Worm (Caenorhabditis elegans) whole organism, L3 larva: ENCODE results near the gene sluh-7.
A peak's percentile ranks its signal among the peaks of the same experiment; 100 is the strongest.

Experiments used
- R02D3.7 ChIP-seq: fragments of 150-350 bp; optimal IDR thresholded peaks from 2 replicates; lab custom pipeline; 2014; ENCODE audit warnings: missing biosample characterization, missing genetic modification characterization
- aly-2 ChIP-seq: fragments of 150-350 bp; optimal IDR thresholded peaks from 2 replicates; lab custom pipeline; 2014; ENCODE audit warnings: missing biosample characterization, missing genetic modification characterization
- ceh-16 ChIP-seq: sonication (generic microtip); optimal IDR thresholded peaks from 2 replicates; lab custom pipeline; 2017; ENCODE audit warnings: missing biosample characterization, missing genetic modification characterization
- ceh-28 ChIP-seq: fragments of 150-350 bp; optimal IDR thresholded peaks from 2 replicates; lab custom pipeline; 2014; ENCODE audit warnings: missing biosample characterization, missing genetic modification reagents, missing genetic modification characterization
- ceh-9 ChIP-seq: sonication (generic microtip); optimal IDR thresholded peaks from 2 replicates; lab custom pipeline; 2018; ENCODE audit warnings: missing biosample characterization, missing genetic modification characterization
- egl-5 ChIP-seq: fragments of 150-350 bp; optimal IDR thresholded peaks from 2 replicates; lab custom pipeline; 2017; ENCODE audit warnings: missing biosample characterization, missing genetic modification reagents, missing genetic modification characterization, inconsistent platforms
- elt-2 ChIP-seq: sonication (generic microtip); optimal IDR thresholded peaks from 2 replicates; lab custom pipeline; 2016; ENCODE audit warnings: missing genetic modification reagents, mild to moderate bottlenecking, missing genetic modification characterization, missing compliant biosample characterization
- eor-1 ChIP-seq, 2 experiments: fragments of 150-350 bp; optimal IDR thresholded peaks; 2 replicates each; lab custom pipeline; 2014 to 2018; ENCODE audit warnings: missing biosample characterization in 2 of 2, missing genetic modification characterization in 2 of 2
- fkh-10 ChIP-seq: sonication (generic microtip); optimal IDR thresholded peaks from 2 replicates; lab custom pipeline; 2017; ENCODE audit warnings: missing biosample characterization, missing genetic modification reagents, missing genetic modification characterization
- fkh-2 ChIP-seq: fragments of 150-350 bp; optimal IDR thresholded peaks from 2 replicates; lab custom pipeline; 2014; ENCODE audit warnings: missing biosample characterization, missing genetic modification reagents, missing genetic modification characterization
- fos-1 ChIP-seq: fragments of 150-350 bp; optimal IDR thresholded peaks from 2 replicates; lab custom pipeline; 2014; ENCODE audit warnings: missing biosample characterization, missing genetic modification characterization
- hmg-11 ChIP-seq: sonication (generic microtip); optimal IDR thresholded peaks from 2 replicates; lab custom pipeline; 2016; ENCODE audit warnings: missing genetic modification characterization, missing compliant biosample characterization
- jun-1 ChIP-seq: fragments of 150-350 bp; optimal IDR thresholded peaks from 2 replicates; lab custom pipeline; 2014; ENCODE audit warnings: missing biosample characterization, missing genetic modification reagents, missing genetic modification characterization
- lin-15B ChIP-seq: fragments of 150-350 bp; optimal IDR thresholded peaks from 2 replicates; lab custom pipeline; 2014; ENCODE audit warnings: missing biosample characterization, missing genetic modification characterization
- lin-39 ChIP-seq: fragments of 150-350 bp; optimal IDR thresholded peaks from 2 replicates; lab custom pipeline; 2018; ENCODE audit warnings: missing biosample characterization, missing genetic modification reagents, missing genetic modification characterization
- lsy-12 ChIP-seq: sonication (generic microtip); optimal IDR thresholded peaks from 2 replicates; lab custom pipeline; 2016; ENCODE audit warnings: mild to moderate bottlenecking, missing genetic modification characterization, missing compliant biosample characterization
- mdl-1 ChIP-seq: fragments of 150-350 bp; optimal IDR thresholded peaks from 2 replicates; lab custom pipeline; 2014; ENCODE audit warnings: missing biosample characterization, missing genetic modification characterization
- nhr-11 ChIP-seq: fragments of 150-350 bp; optimal IDR thresholded peaks from 2 replicates; lab custom pipeline; 2014; ENCODE audit warnings: missing biosample characterization, missing genetic modification characterization
- nhr-12 ChIP-seq: fragments of 150-350 bp; optimal IDR thresholded peaks from 2 replicates; lab custom pipeline; 2014; ENCODE audit warnings: missing biosample characterization, missing genetic modification characterization
- nhr-23 ChIP-seq: fragments of 150-350 bp; optimal IDR thresholded peaks from 2 replicates; lab custom pipeline; 2014; ENCODE audit warnings: missing biosample characterization, missing genetic modification reagents, missing genetic modification characterization
- nhr-237 ChIP-seq: fragments of 150-350 bp; optimal IDR thresholded peaks from 2 replicates; lab custom pipeline; 2014; ENCODE audit warnings: missing biosample characterization, missing genetic modification characterization
- nhr-25 ChIP-seq: sonication (generic microtip); optimal IDR thresholded peaks from 2 replicates; lab custom pipeline; 2017; ENCODE audit warnings: missing biosample characterization, missing genetic modification characterization
- nhr-43 ChIP-seq: sonication (generic microtip); optimal IDR thresholded peaks from 2 replicates; lab custom pipeline; 2016; ENCODE audit warnings: mild to moderate bottlenecking, missing genetic modification characterization, missing compliant biosample characterization; ENCODE audit not compliant: poor library complexity, severe bottlenecking
- nhr-76 ChIP-seq: fragments of 150-350 bp; sonication (generic microtip); optimal IDR thresholded peaks from 5 replicates; lab custom pipeline; 2014; ENCODE audit warnings: missing biosample characterization, missing genetic modification characterization
- nhr-77 ChIP-seq: fragments of 150-350 bp; optimal IDR thresholded peaks from 2 replicates; lab custom pipeline; 2014; ENCODE audit warnings: missing biosample characterization, missing genetic modification characterization
- pha-4 ChIP-seq: fragments of 150-350 bp; optimal IDR thresholded peaks from 2 replicates; lab custom pipeline; 2014; ENCODE audit warnings: missing biosample characterization, missing genetic modification reagents, missing genetic modification characterization
- pqm-1 ChIP-seq: fragments of 150-350 bp; optimal IDR thresholded peaks from 2 replicates; lab custom pipeline; 2017; ENCODE audit warnings: missing biosample characterization, missing genetic modification characterization, inconsistent platforms
- sea-2 ChIP-seq: fragments of 150-350 bp; sonication (generic microtip); optimal IDR thresholded peaks from 4 replicates; lab custom pipeline; 2014; ENCODE audit warnings: missing biosample characterization, missing genetic modification reagents, missing genetic modification characterization
- skn-1 ChIP-seq: fragments of 150-350 bp; optimal IDR thresholded peaks from 2 replicates; lab custom pipeline; 2014; ENCODE audit warnings: missing biosample characterization, missing genetic modification characterization
- snpc-4 ChIP-seq: fragments of 150-350 bp; optimal IDR thresholded peaks from 2 replicates; lab custom pipeline; 2014; ENCODE audit warnings: missing biosample characterization, missing genetic modification characterization
- unc-39 ChIP-seq: sonication (generic microtip); optimal IDR thresholded peaks from 4 replicates; lab custom pipeline; 2017; ENCODE audit warnings: missing biosample characterization, missing genetic modification characterization
- unc-62 ChIP-seq: fragments of 150-350 bp; sonication (generic microtip); optimal IDR thresholded peaks from 4 replicates; lab custom pipeline; 2014; ENCODE audit warnings: missing biosample characterization, missing genetic modification reagents, missing genetic modification characterization
- ztf-11 ChIP-seq: fragments of 150-350 bp; optimal IDR thresholded peaks from 2 replicates; lab custom pipeline; 2014; ENCODE audit warnings: missing biosample characterization, missing genetic modification characterization
- ztf-4 ChIP-seq: fragments of 150-350 bp; optimal IDR thresholded peaks from 2 replicates; lab custom pipeline; 2014; ENCODE audit warnings: missing biosample characterization, missing genetic modification characterization

sluh-7 gene

DNA sequence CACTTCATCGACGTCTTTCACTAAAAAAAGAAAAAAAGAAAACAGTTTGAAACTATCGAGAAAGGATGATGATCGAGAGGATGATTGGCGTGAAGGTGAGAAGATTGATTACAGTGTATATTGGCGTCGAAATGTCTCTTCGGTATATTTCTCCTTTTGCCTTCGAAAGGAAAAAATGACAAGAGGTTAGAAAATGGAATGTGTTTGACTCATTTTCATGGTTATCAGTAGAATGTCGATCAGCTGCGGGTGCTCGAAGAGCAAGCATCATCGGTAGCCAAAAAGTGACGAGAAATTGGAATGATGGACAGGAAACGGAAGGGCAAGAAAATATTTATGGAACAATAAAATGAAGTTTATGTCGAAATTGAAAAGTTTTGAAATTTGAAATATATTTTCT, 21.8 kb downstream of the sluh-7 start:
- no peak for TF ChIP-seq jun-1 (tag; lab: Kevin White, UChicago)
- peak; percentile 35 for TF ChIP-seq elt-2 (tag; lab: Kevin White, UChicago)
- no peak for TF ChIP-seq lsy-12 (tag; lab: Kevin White, UChicago)

DNA sequence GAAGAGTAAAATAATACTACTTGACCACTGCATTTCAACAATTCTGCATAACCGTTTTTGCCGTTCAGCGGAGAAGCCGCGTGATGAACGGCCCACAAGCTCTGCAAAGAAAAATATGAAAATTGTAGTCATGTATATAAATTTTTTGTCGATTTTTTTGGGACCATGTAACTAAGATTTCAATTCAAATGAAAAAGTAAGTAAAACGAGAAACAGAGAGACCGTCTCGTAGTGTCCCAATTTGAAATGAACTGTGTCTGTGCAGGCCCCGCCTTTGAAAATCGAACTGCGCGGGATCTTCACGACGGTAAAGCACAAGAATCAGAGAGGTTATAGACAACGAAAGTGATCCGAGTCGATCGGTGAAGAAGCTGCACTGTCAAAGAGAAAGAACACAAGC, 23.6 kb downstream of the sluh-7 start, which contains the start of gene crm-1:
TSS of gene crm-1 (minus strand) at position 101 of the 400 bp plus-strand sequence.
- no peak for TF ChIP-seq nhr-25 (tag; lab: Kevin White, UChicago)
- TF ChIP-seq R02D3.7 (tag; lab: Kevin White, UChicago) = no peak
- no peak for TF ChIP-seq ceh-9 (tag; lab: Kevin White, UChicago)
- TF ChIP-seq mdl-1 = no peak
- TF ChIP-seq nhr-11 = no peak
- TF ChIP-seq nhr-12 (tag; lab: Kevin White, UChicago) = no peak
- no peak for TF ChIP-seq eor-1 (tag; optimal IDR thresholded peaks at IDR 0.05; lab: Kevin White, UChicago)
- no peak for TF ChIP-seq fkh-2 (tag; lab: Kevin White, UChicago)
- TF ChIP-seq unc-39 = no peak
- TF ChIP-seq skn-1 (tag; lab: Kevin White, UChicago) = no peak
- TF ChIP-seq egl-5 = no peak
- TF ChIP-seq nhr-76 (tag; lab: Kevin White, UChicago) = no peak
- TF ChIP-seq fos-1 = no peak
- no peak for TF ChIP-seq ztf-4 (tag; lab: Kevin White, UChicago)
- TF ChIP-seq nhr-237 = no peak
- no peak for TF ChIP-seq nhr-43 (tag; lab: Kevin White, UChicago)

DNA sequence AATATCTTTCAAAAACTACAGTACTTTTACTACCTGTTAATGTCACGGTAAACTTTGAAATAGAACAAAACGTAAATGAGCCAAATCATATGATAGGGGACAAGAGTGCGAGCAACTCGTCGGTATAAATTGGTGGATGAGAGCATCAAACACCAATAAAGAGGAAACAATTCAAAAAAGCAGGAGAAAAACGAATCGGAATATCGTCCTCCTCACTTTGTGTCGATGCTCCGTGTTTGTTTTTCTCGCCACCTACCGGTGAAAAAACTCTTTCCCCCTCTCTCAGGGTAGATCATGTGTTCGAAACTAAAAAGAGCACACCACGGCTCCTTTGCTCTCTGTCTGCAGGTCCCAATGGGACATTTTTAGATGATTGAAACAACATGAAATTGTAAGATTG, 27.5 kb downstream of the sluh-7 start:
- TF ChIP-seq R02D3.7 (tag; lab: Kevin White, UChicago) (no peak), pha-4 (tag; lab: Kevin White, UChicago) (peak; percentile 74)

DNA sequence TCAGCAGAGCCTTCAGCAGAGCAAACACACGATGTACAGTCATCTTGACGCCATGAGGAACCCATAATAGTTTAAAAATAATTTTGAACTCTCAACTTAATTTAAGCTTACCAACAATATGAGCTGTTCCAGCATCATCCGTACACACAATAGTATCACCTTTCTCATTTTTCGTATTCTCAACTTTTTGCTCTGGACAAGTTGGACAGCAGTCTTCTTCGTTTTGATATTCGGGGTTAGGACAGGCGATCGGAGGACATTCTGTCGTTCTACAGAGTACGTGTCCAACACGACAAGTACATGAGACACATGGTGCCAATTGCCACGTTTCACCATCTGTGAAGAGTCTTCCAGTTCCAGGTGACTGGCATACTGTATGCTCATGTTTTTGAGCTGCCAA, 32.1 kb downstream of the sluh-7 start:
- TF ChIP-seq nhr-77 (tag; lab: Kevin White, UChicago) (no peak), ceh-28 (tag; lab: Kevin White, UChicago) (no peak), ztf-11 (no peak), nhr-25 (tag; lab: Kevin White, UChicago) (no peak), aly-2 (tag; lab: Kevin White, UChicago) (no peak), eor-1 (tag; optimal IDR thresholded peaks at IDR 0.05; lab: Kevin White, UChicago) (no peak), snpc-4 (tag; lab: Kevin White, UChicago) (no peak)
- TF ChIP-seq, all 47 proteins: peak for 0

DNA sequence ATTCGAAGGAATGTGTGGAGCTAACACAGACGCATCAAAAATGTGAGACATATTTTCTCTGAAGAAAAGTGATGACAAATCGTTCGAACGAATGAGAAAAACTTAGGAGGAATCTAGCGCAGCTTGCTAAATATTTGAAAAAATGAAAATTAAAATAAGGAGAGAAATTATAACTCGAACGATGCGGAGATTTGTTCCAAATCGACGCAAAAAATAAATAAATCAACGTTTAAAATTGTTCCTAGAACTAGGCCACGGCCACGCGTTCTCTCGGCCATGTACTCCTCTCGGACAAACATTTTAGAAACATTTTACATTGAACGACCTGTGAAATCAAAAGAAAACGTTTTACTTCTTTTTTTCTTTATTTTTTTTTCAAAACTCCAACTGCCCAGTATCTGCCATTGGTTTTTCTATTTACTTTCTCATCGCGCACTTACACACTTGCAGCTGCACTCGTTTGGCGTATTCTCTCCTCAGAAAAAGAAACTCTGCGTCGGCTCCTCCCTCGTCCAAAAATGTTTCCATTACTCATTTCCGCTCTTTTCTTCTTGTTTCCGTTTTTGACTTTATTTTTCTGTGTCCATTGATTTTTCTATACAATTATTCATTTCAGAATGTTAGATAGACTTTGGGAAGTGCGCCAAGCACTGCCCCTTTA, 35.4 kb downstream of the sluh-7 start, which contains the start of the genes gna-1 and B0024.13:
TSS of gene gna-1 (minus strand) at position 51 of the 661 bp plus-strand sequence.
TSS of gene B0024.13 (plus strand) at position 611 of the 661 bp plus-strand sequence.
- TF ChIP-seq unc-39 (no peak), ceh-9 (tag; lab: Kevin White, UChicago) (no peak), lin-15B (peak; percentile 68), R02D3.7 (tag; lab: Kevin White, UChicago) (no peak), lsy-12 (tag; lab: Kevin White, UChicago) (peak; percentile 10), hmg-11 (peak; percentile 17), nhr-25 (tag; lab: Kevin White, UChicago) (no peak), lin-39 (tag; lab: Kevin White, UChicago) (peak; percentile 56), snpc-4 (tag; lab: Kevin White, UChicago) (no peak), sea-2 (GFP tag; lab: Kevin White, UChicago) (no peak), ztf-4 (tag; lab: Kevin White, UChicago) (no peak), ceh-16 (no peak), elt-2 (tag; lab: Kevin White, UChicago) (peak; percentile 1), unc-62 (GFP tag; lab: Kevin White, UChicago) (no peak), pha-4 (tag; lab: Kevin White, UChicago) (peak; percentile 72), skn-1 (tag; lab: Kevin White, UChicago) (no peak), pqm-1 (tag; lab: Kevin White, UChicago) (no peak), nhr-23 (peak; percentile 79), nhr-43 (tag; lab: Kevin White, UChicago) (peak; percentile 78), nhr-76 (tag; lab: Kevin White, UChicago) (no peak), fkh-10 (GFP tag; lab: Kevin White, UChicago) (no peak), fkh-2 (tag; lab: Kevin White, UChicago) (no peak)
- TF ChIP-seq, all 47 proteins: peak for 8
